Fruit fly (Drosophila melanogaster): ENCODE measurements around the gene Nepl8.

Nepl8 gene

DNA sequence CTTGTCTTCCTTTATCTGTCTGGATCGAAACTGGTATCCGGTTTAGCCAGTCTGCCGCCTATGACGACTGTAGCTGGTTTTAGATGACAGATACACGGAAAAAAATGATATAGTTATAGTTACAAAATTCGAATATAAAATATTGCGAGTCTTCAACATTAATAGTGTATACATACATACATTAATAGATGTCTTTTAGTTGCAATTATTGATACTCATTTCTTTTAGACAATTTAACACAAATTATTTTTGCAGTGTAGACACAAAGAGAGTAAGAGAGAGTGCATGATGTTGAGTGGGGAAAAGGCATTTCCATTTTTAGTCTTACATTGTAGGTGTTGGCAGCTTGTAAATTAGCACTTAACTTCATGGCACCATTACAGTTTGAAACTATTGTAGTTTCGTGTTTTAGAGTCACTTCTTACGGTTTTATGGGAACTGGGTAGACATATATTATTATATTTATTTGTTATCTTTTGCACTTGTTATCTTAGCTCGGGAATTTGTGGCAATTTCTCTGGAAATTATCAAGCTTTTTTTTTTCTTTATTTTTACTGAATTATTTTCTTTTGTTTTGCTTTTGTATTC lies 7.3 kb downstream of the Nepl8 start (continued):
- TF ChIP-seq CG3919 (GFP tag; optimal IDR thresholded peaks at IDR 0.05) (no peak), CG34406 (GFP tag; optimal IDR thresholded peaks at IDR 0.05) (peak; percentile 96), Met (GFP tag; optimal IDR thresholded peaks at IDR 0.05) (peak; percentile 29), dac (GFP tag; optimal IDR thresholded peaks at IDR 0.05) (peak; percentile 49), net (GFP tag; optimal IDR thresholded peaks at IDR 0.05) (peak; percentile 94), OdsH (GFP tag; optimal IDR thresholded peaks at IDR 0.05) (peak; percentile 95), CG10631 (GFP tag; optimal IDR thresholded peaks at IDR 0.05) (peak; percentile 93), CG1621 (tag; optimal IDR thresholded peaks at IDR 0.05) (peak; percentile 93), pdm3 (GFP tag; optimal IDR thresholded peaks at IDR 0.05) (peak; percentile 94), CG6276 (GFP tag; optimal IDR thresholded peaks at IDR 0.05) (no peak), spab (GFP tag; optimal IDR thresholded peaks at IDR 0.05) (no peak), cyc (GFP tag; optimal IDR thresholded peaks at IDR 0.05) (no peak), fd85E (GFP tag; optimal IDR thresholded peaks at IDR 0.05) (no peak), dsx (GFP tag; optimal IDR thresholded peaks at IDR 0.05; ENCODE audit: poor library complexity, severe bottlenecking) (no peak), CG16779 (tag; optimal IDR thresholded peaks at IDR 0.05) (peak; percentile 86), CG11902 (GFP tag; optimal IDR thresholded peaks at IDR 0.05) (no peak), CG6808 (GFP tag; optimal IDR thresholded peaks at IDR 0.05) (no peak), CG7368 (GFP tag; optimal IDR thresholded peaks at IDR 0.05) (no peak), CG8632 (GFP tag; optimal IDR thresholded peaks at IDR 0.05) (peak; percentile 95), lz (GFP tag; optimal IDR thresholded peaks at IDR 0.05) (peak; percentile 83), svp (GFP tag) (peak; percentile 28), Hr39 (GFP tag; optimal IDR thresholded peaks at IDR 0.05) (peak; percentile 80), fkh (GFP tag; optimal IDR thresholded peaks at IDR 0.05) (no peak), Eip78C (GFP tag) (peak; percentile 18), CG11294 (GFP tag; IDR thresholded peaks at IDR 0.05) (no peak), CG8119 (GFP tag; IDR thresholded peaks at IDR 0.05) (peak; percentile 97), Eip93F (GFP tag; optimal IDR thresholded peaks at IDR 0.05) (no peak), Sox102F (GFP tag; optimal IDR thresholded peaks at IDR 0.05) (peak; percentile 82), CG31627 (GFP tag; optimal IDR thresholded peaks at IDR 0.05) (peak; percentile 83), vri (GFP tag; optimal IDR thresholded peaks at IDR 0.05) (peak; percentile 74), CG11762 (GFP tag; optimal IDR thresholded peaks at IDR 0.05; ENCODE audit: insufficient read depth) (no peak), CG4318 (GFP tag; optimal IDR thresholded peaks at IDR 0.05) (peak; percentile 84)

DNA sequence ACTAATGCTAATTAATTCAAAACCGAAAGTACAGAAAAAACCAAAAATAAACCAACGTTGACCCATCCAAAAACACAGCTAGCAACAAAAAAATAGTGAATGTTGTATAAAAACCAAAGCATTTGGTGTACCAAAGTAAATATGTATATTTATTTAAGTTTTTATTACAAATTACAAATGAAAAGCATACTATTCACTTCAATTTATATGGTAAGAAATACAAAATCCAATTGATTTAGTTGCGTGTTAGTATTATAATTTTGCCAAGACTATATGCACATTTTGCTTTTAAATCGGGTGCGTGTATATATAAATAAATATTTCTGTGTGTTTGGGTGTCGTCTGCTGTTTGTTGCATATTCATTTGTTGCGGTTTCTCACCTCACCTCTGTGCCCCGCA lies 9.2 kb downstream of the Nepl8 start:
- peak; percentile 4 for TF ChIP-seq CG6276 (GFP tag; optimal IDR thresholded peaks at IDR 0.05)
- TF ChIP-seq Hr4 (GFP tag; optimal IDR thresholded peaks at IDR 0.05): peak; percentile 31
- no peak for TF ChIP-seq Sox15 (GFP tag; optimal IDR thresholded peaks at IDR 0.05)
- TF ChIP-seq CG15336 (GFP tag; IDR thresholded peaks at IDR 0.05): peak; percentile 72
- peak; percentile 8 for TF ChIP-seq achi (GFP tag; optimal IDR thresholded peaks at IDR 0.05)
- TF ChIP-seq Sox14 (GFP tag; optimal IDR thresholded peaks at IDR 0.05): no peak
- peak; percentile 54; the same call in 2 of the 3 replicates for TF ChIP-seq eg (GFP tag; IDR thresholded peaks at IDR 0.05)
- no peak for TF ChIP-seq Gug (GFP tag; IDR thresholded peaks at IDR 0.05)
- TF ChIP-seq CG6808 (GFP tag; optimal IDR thresholded peaks at IDR 0.05): no peak
- peak; percentile 28 for TF ChIP-seq Eip78C (GFP tag)
- TF ChIP-seq CG8119 (GFP tag; IDR thresholded peaks at IDR 0.05): peak; percentile 55; the same call in 1 of the 3 replicates
- no peak for TF ChIP-seq Ets21C (GFP tag; optimal IDR thresholded peaks at IDR 0.05)
- TF ChIP-seq CG6163 (GFP tag; IDR thresholded peaks at IDR 0.05): no peak

Measured in whole organism, prepupa.